Worm (Caenorhabditis elegans) whole organism, L3 larva: Measurements from ENCODE around the gene ugt-16.

Experiments used
- ceh-82 ChIP-seq: fragments of 150-350 bp; optimal IDR thresholded peaks from 2 replicates; lab custom pipeline; 2014; ENCODE audit warnings: missing biosample characterization, missing genetic modification characterization
- elt-1 ChIP-seq: fragments of 150-350 bp; optimal IDR thresholded peaks from 2 replicates; lab custom pipeline; 2014; ENCODE audit warnings: missing biosample characterization, missing genetic modification characterization
- pha-4 ChIP-seq: fragments of 150-350 bp; optimal IDR thresholded peaks from 2 replicates; lab custom pipeline; 2014; ENCODE audit warnings: missing biosample characterization, missing genetic modification reagents, missing genetic modification characterization
- sea-2 ChIP-seq: fragments of 150-350 bp; sonication (generic microtip); optimal IDR thresholded peaks from 4 replicates; lab custom pipeline; 2014; ENCODE audit warnings: missing biosample characterization, missing genetic modification reagents, missing genetic modification characterization
- skn-1 ChIP-seq: fragments of 150-350 bp; optimal IDR thresholded peaks from 2 replicates; lab custom pipeline; 2014; ENCODE audit warnings: missing biosample characterization, missing genetic modification characterization
- unc-62 ChIP-seq: fragments of 150-350 bp; sonication (generic microtip); optimal IDR thresholded peaks from 4 replicates; lab custom pipeline; 2014; ENCODE audit warnings: missing biosample characterization, missing genetic modification reagents, missing genetic modification characterization

ce11 chrV:12790188-12790587, 34.6 kb upstream of the ugt-16 start, which contains the start of gene srbc-43:
- TF ChIP-seq ceh-82 (no peak), skn-1 (tag; lab: Kevin White, UChicago) (no peak), pha-4 (tag; lab: Kevin White, UChicago) (no peak), unc-62 (GFP tag; lab: Kevin White, UChicago) (no peak), sea-2 (GFP tag; lab: Kevin White, UChicago) (no peak), elt-1 (tag; lab: Kevin White, UChicago) (no peak)
